Fruit fly (Drosophila melanogaster): ENCODE results near the gene CG31454.

Gene CG31454

DNA sequence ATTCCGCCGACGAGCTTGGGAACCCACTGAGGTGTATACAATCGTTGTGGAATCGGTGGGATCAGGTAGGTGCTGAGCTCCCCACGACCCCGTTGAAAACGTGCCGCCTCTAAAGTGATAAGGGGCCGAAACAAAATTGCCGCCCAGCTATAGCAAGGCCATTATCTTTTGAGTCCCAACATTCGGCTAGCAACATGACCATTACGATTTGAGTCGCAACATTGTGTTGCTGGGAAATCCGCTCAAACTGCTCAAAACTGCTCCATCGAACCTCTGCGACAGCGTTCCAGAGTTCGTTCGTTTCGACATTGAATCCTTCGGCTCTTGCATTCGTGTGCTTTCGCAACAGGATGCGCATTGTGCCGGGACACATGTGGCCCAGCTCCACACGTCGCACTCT, 7.4 kb downstream of the CG31454 start, which contains the start of gene CG11741:
CG11741 (minus strand) TSS at position 16 of the 400 bp plus-strand sequence.
- TF ChIP-seq Sin3A (optimal IDR thresholded peaks at IDR 0.05) (no peak), Myc (optimal IDR thresholded peaks at IDR 0.05) (no peak), psq (optimal IDR thresholded peaks at IDR 0.05) (no peak), h (optimal IDR thresholded peaks at IDR 0.05) (no peak), insv (optimal IDR thresholded peaks at IDR 0.05) (no peak), ttk (optimal IDR thresholded peaks at IDR 0.05) (no peak)

- TF ChIP-seq Sin3A (optimal IDR thresholded peaks at IDR 0.05), result no peak
- TF ChIP-seq insv (optimal IDR thresholded peaks at IDR 0.05), result no peak
- no peak for TF ChIP-seq Myc (optimal IDR thresholded peaks at IDR 0.05)
Measured at dm6 chr3R:8545915-8546314, 24.5 kb downstream of the CG31454 start.

DNA sequence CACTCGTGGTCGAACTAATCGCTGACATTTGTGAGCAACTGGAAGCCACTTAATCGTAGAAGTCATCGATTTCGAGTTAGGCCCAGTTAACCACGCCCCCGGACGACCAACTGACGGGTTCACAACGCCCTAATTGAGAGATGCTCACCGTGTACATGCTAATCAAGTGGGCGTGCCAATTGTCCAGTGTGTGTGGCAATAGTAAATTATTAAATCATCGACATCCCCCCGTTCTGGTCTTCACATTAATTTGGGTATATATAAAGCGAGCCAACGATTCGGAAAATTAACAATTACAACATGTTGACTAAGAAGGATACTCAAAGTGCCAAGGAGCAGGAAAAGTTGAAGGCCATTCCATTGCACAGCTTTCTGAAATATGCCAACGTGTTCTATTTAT, 30.9 kb downstream of the CG31454 start, which contains the start of gene Or85d:
Or85d (plus strand) TSS at position 301 of the 400 bp plus-strand sequence.
- TF ChIP-seq Myc (optimal IDR thresholded peaks at IDR 0.05), result no peak
- no peak for TF ChIP-seq ttk (optimal IDR thresholded peaks at IDR 0.05)
- no peak for TF ChIP-seq insv (optimal IDR thresholded peaks at IDR 0.05)
- TF ChIP-seq Sin3A (optimal IDR thresholded peaks at IDR 0.05), result no peak
- TF ChIP-seq h (optimal IDR thresholded peaks at IDR 0.05), result no peak
- TF ChIP-seq psq (optimal IDR thresholded peaks at IDR 0.05), result no peak

DNA sequence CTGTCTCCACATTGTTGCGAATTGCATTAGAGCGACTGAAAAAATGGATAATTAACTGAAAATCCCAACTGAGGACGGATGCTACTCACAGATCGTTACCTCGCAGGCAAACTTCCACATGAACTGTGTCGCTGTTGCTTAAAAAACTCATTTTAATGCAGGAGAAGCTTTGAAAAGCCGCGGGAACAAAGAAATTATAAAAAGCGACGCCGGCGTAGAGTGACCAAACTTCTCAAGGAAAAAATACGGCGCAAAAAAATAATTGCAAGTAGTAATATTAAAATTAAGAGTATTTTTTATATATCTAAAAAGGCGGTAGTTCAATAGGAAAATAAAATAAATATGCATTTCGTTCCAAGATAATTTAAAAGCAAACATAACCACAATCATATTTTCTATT, 40.1 kb downstream of the CG31454 start, which contains the start of gene pch2:
pch2 (minus strand) TSS at position 243 of the 400 bp plus-strand sequence.
- no peak for TF ChIP-seq h (optimal IDR thresholded peaks at IDR 0.05)
- TF ChIP-seq Myc (optimal IDR thresholded peaks at IDR 0.05), result no peak
- TF ChIP-seq insv (optimal IDR thresholded peaks at IDR 0.05), result no peak
- no peak for TF ChIP-seq Sin3A (optimal IDR thresholded peaks at IDR 0.05)
- no peak for TF ChIP-seq psq (optimal IDR thresholded peaks at IDR 0.05)
- TF ChIP-seq ttk (optimal IDR thresholded peaks at IDR 0.05), result no peak

dm6 chr3R:8562484-8562886, 41.0 kb downstream of the CG31454 start, which contains the start of the genes mRpS18A and CG31460:
TSS of gene mRpS18A (minus strand) at chr3R:8562593.
TSS of gene CG31460 (plus strand) at chr3R:8562673.
- TF ChIP-seq Sin3A (optimal IDR thresholded peaks at IDR 0.05), result peak; percentile 74
- no peak for TF ChIP-seq insv (optimal IDR thresholded peaks at IDR 0.05)

dm6 chr3R:8563774-8564173, 42.3 kb downstream of the CG31454 start, which contains the start of gene Cenp-C:
TSS of gene Cenp-C (plus strand) at chr3R:8564105.
- TF ChIP-seq psq (optimal IDR thresholded peaks at IDR 0.05), result no peak
- no peak for TF ChIP-seq Myc (optimal IDR thresholded peaks at IDR 0.05)
- no peak for TF ChIP-seq Sin3A (optimal IDR thresholded peaks at IDR 0.05)
- no peak for TF ChIP-seq h (optimal IDR thresholded peaks at IDR 0.05)
- no peak for TF ChIP-seq insv (optimal IDR thresholded peaks at IDR 0.05)
- no peak for TF ChIP-seq ttk (optimal IDR thresholded peaks at IDR 0.05)
